Fruit fly (Drosophila melanogaster): Measurements from ENCODE around the gene Ir75b.

- TF ChIP-seq CTCF (optimal IDR thresholded peaks at IDR 0.05): no peak
- no peak for TF ChIP-seq CG8478 (optimal IDR thresholded peaks at IDR 0.05)
Observed at dm6 chr3L:17822784-17823383, 2.9 kb upstream of the Ir75b start, which contains the start of the genes Ir75c and Grd.

Data from S2 (cell line).